Worm (Caenorhabditis elegans): ENCODE results near the gene srb-11.

ce11 chrIII:6532647-6533046 lies 39.9 kb upstream of the srb-11 start, which contains the start of gene srxa-5:
- no peak for TF ChIP-seq scrt-1 (GFP tag; IDR thresholded peaks at IDR 0.05)
- no peak for TF ChIP-seq ama-1 (optimal IDR thresholded peaks at IDR 0.05)
- no peak for TF ChIP-seq tbx-37 (GFP tag; conservative IDR thresholded peaks at IDR 0.05)
- no peak for TF ChIP-seq F13C5.2 (tag; optimal IDR thresholded peaks at IDR 0.05)
- no peak for TF ChIP-seq hmg-4 (GFP tag; optimal IDR thresholded peaks at IDR 0.05)
- no peak for TF ChIP-seq flt-1 (GFP tag; IDR thresholded peaks at IDR 0.05)
- no peak for TF ChIP-seq B0310.2 (tag; optimal IDR thresholded peaks at IDR 0.05)
- no peak for TF ChIP-seq tbx-11 (GFP tag; IDR thresholded peaks at IDR 0.05)
- TF ChIP-seq ets-7 (tag; optimal IDR thresholded peaks at IDR 0.05) = no peak

Measured in whole organism, early embryonic.